4 fruit fly cellular contexts compared by ENCODE assay signal in the genomic region with DNA sequence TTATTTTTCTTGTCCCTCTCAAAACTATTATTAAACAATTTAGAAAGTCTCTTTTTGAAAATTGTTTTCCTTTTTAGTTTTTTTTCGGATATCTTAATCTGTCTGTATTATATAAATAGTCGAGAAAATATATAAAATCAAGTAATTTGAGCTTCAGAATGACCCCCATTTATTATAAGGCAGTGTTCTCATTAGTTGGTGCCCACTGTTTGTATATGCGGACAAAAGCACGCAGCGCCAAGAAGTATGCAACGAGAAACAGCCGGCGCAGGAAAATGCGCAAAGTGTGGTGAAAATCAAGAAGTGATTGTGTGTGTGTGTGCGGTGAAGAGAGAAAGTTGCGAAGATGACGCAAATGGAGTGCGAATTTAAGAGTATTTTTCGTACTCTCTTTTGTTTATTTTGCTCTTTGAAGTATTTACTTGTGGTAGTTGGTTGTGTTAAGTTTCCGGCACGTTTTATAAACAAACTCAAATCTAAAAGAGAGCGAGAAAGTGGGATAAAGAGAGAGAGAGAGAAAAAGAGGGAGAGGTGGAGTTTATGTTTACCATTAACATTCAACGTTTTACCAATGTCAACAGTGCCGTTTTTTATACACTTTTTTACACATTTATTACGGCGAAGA.
TF ChIP-seq lines count a peak whose summit lies in the region.

No protein-coding gene starts in this region.

- TF ChIP-seq CTCF in whole organism, embryonic (GFP tag; optimal IDR thresholded peaks at IDR 0.05; lab: Kevin White, UChicago): no peak

TF ChIP-seq in whole organism, adult, 20 proteins besides CTCF, POLR2A, EP300 and RAD21:
- TF ChIP-seq kay (GFP tag; lab: Kevin White, UChicago; ENCODE audit: borderline replicate concordance) (peak; percentile 16), CG33017 (tag; optimal IDR thresholded peaks at IDR 0.05; lab: Kevin White, UChicago) (no peak)

TF ChIP-seq in whole organism, embryonic, 481 proteins besides CTCF, POLR2A, EP300 and RAD21 (continues in another document):
- TF ChIP-seq Xrp1 (GFP tag; IDR thresholded peaks at IDR 0.05; lab: Robert Waterston, UW) (no peak), tap (tag; optimal IDR thresholded peaks at IDR 0.05; lab: Kevin White, UChicago) (no peak), CG3163 (GFP tag; optimal IDR thresholded peaks at IDR 0.05; lab: Kevin White, UChicago) (peak; percentile 92), Sox102F (GFP tag; optimal IDR thresholded peaks at IDR 0.05; lab: Kevin White, UChicago) (peak; percentile 32), ci (GFP tag; IDR thresholded peaks at IDR 0.05; lab: Robert Waterston, UW) (0 out of 3 replicates have a peak, but pooled peaks have one; percentile 37), CoRest (tag; optimal IDR thresholded peaks at IDR 0.05; lab: Kevin White, UChicago) (peak; percentile 21), gem (tag; optimal IDR thresholded peaks at IDR 0.05; lab: Kevin White, UChicago) (peak; percentile 31), Trl (optimal IDR thresholded peaks at IDR 0.05; lab: Kevin White, UChicago) (peak; percentile 49 to 74), Trl (GFP tag; optimal IDR thresholded peaks at IDR 0.05; lab: Kevin White, UChicago) (no peak), row (GFP tag; IDR thresholded peaks at IDR 0.05; lab: Robert Waterston, UW) (peak; percentile 57), CG8388 (GFP tag; optimal IDR thresholded peaks at IDR 0.05; lab: Kevin White, UChicago) (peak; percentile 12), CG8290 (GFP tag; optimal IDR thresholded peaks at IDR 0.05; lab: Kevin White, UChicago) (no peak), CG8290 (tag; optimal IDR thresholded peaks at IDR 0.05; lab: Kevin White, UChicago) (peak; percentile 46 to 52), gfzf (GFP tag; optimal IDR thresholded peaks at IDR 0.05; lab: Kevin White, UChicago) (no peak), NfI (GFP tag; optimal IDR thresholded peaks at IDR 0.05; lab: Kevin White, UChicago) (peak; percentile 11), grau (tag; optimal IDR thresholded peaks at IDR 0.05; lab: Kevin White, UChicago) (peak; percentile 76), Gug (GFP tag; IDR thresholded peaks at IDR 0.05; lab: Robert Waterston, UW) (no peak), CG2120 (GFP tag; optimal IDR thresholded peaks at IDR 0.05; lab: Kevin White, UChicago) (peak; percentile 18), dmrt99B (tag; optimal IDR thresholded peaks at IDR 0.05; lab: Kevin White, UChicago) (peak; percentile 13), Oli (tag; optimal IDR thresholded peaks at IDR 0.05; lab: Kevin White, UChicago) (peak; percentile 14), CG7556 (GFP tag; optimal IDR thresholded peaks at IDR 0.05; lab: Kevin White, UChicago) (peak; percentile 15), CG7839 (tag; optimal IDR thresholded peaks at IDR 0.05; lab: Kevin White, UChicago) (peak; percentile 9), HLH4C (GFP tag; IDR thresholded peaks at IDR 0.05; lab: Robert Waterston, UW; ENCODE audit: partially characterized antibody) (no peak), CG11504 (tag; optimal IDR thresholded peaks at IDR 0.05; lab: Kevin White, UChicago) (peak; percentile 41), CG17359 (tag; optimal IDR thresholded peaks at IDR 0.05; lab: Kevin White, UChicago) (peak; percentile 7), D19A (tag; optimal IDR thresholded peaks at IDR 0.05; lab: Kevin White, UChicago) (peak; percentile 1), psq (GFP tag; optimal IDR thresholded peaks at IDR 0.05; lab: Kevin White, UChicago) (no peak)

TF ChIP-seq in whole organism, prepupa, 60 proteins besides CTCF, POLR2A, EP300 and RAD21 (continues in another document):
- TF ChIP-seq ss (GFP tag; optimal IDR thresholded peaks at IDR 0.05; lab: Kevin White, UChicago) (peak in 1 of 2 experiments; percentile 3), CG7368 (GFP tag; optimal IDR thresholded peaks at IDR 0.05; lab: Kevin White, UChicago) (no peak), pdm3 (GFP tag; optimal IDR thresholded peaks at IDR 0.05; lab: Kevin White, UChicago) (no peak), salr (GFP tag; optimal IDR thresholded peaks at IDR 0.05; lab: Kevin White, UChicago) (peak in 1 of 2 experiments; percentile 29), CG10631 (GFP tag; optimal IDR thresholded peaks at IDR 0.05; lab: Kevin White, UChicago) (no peak), Gug (GFP tag; IDR thresholded peaks at IDR 0.05; lab: Robert Waterston, UW) (no peak), CG8119 (GFP tag; IDR thresholded peaks at IDR 0.05; lab: Robert Waterston, UW) (no peak), CG6163 (GFP tag; IDR thresholded peaks at IDR 0.05; lab: Robert Waterston, UW) (no peak), fd59A (GFP tag; optimal IDR thresholded peaks at IDR 0.05; lab: Kevin White, UChicago) (no peak), fd85E (GFP tag; optimal IDR thresholded peaks at IDR 0.05; lab: Kevin White, UChicago) (no peak), vri (GFP tag; optimal IDR thresholded peaks at IDR 0.05; lab: Kevin White, UChicago) (no peak), Lpt (GFP tag; optimal IDR thresholded peaks at IDR 0.05; lab: Kevin White, UChicago) (no peak), CG4318 (GFP tag; optimal IDR thresholded peaks at IDR 0.05; lab: Kevin White, UChicago) (peak; percentile 28), CG11294 (GFP tag; IDR thresholded peaks at IDR 0.05; lab: Robert Waterston, UW) (no peak), achi (GFP tag; optimal IDR thresholded peaks at IDR 0.05; lab: Kevin White, UChicago) (no peak), Met (GFP tag; optimal IDR thresholded peaks at IDR 0.05; lab: Kevin White, UChicago) (no peak), lz (GFP tag; optimal IDR thresholded peaks at IDR 0.05; lab: Kevin White, UChicago) (no peak), Sox15 (GFP tag; optimal IDR thresholded peaks at IDR 0.05; lab: Kevin White, UChicago) (no peak), cyc (GFP tag; optimal IDR thresholded peaks at IDR 0.05; lab: Kevin White, UChicago) (no peak), CG6808 (GFP tag; optimal IDR thresholded peaks at IDR 0.05; lab: Kevin White, UChicago) (no peak), Smox (GFP tag; optimal IDR thresholded peaks at IDR 0.05; lab: Kevin White, UChicago) (no peak), CG9139 (GFP tag; optimal IDR thresholded peaks at IDR 0.05; lab: Kevin White, UChicago) (no peak), CG11762 (GFP tag; optimal IDR thresholded peaks at IDR 0.05; lab: Kevin White, UChicago; ENCODE audit: insufficient read depth) (no peak), CG6792 (GFP tag; optimal IDR thresholded peaks at IDR 0.05; lab: Kevin White, UChicago) (no peak), CG3919 (GFP tag; optimal IDR thresholded peaks at IDR 0.05; lab: Kevin White, UChicago) (no peak), esn (GFP tag; optimal IDR thresholded peaks at IDR 0.05; lab: Kevin White, UChicago) (peak; percentile 11), CG32006 (GFP tag; optimal IDR thresholded peaks at IDR 0.05; lab: Kevin White, UChicago) (peak; percentile 49), fkh (GFP tag; optimal IDR thresholded peaks at IDR 0.05; lab: Kevin White, UChicago) (peak; percentile 9), Blimp-1 (GFP tag; optimal IDR thresholded peaks at IDR 0.05; lab: Kevin White, UChicago) (no peak), CG6276 (GFP tag; optimal IDR thresholded peaks at IDR 0.05; lab: Kevin White, UChicago) (no peak)

TF ChIP-seq in whole organism, pupa, 21 proteins besides CTCF, POLR2A, EP300 and RAD21:
- TF ChIP-seq EcR (GFP tag; optimal IDR thresholded peaks at IDR 0.05; lab: Kevin White, UChicago) (no peak), fd96Ca (GFP tag; IDR thresholded peaks at IDR 0.05; lab: Robert Waterston, UW) (no peak), CG34367 (tag; optimal IDR thresholded peaks at IDR 0.05; lab: Kevin White, UChicago) (no peak), CG9948 (tag; optimal IDR thresholded peaks at IDR 0.05; lab: Kevin White, UChicago) (no peak), CG4496 (GFP tag; IDR thresholded peaks at IDR 0.05; lab: Robert Waterston, UW) (0 out of 3 replicates have a peak, but pooled peaks have one; percentile 20), Pif1B (GFP tag; optimal IDR thresholded peaks at IDR 0.05; lab: Kevin White, UChicago) (no peak), CG8301 (tag; optimal IDR thresholded peaks at IDR 0.05; lab: Kevin White, UChicago) (peak; percentile 6), CG14655 (GFP tag; optimal IDR thresholded peaks at IDR 0.05; lab: Kevin White, UChicago) (peak; percentile 41), CG12605 (GFP tag; IDR thresholded peaks at IDR 0.05; lab: Robert Waterston, UW) (no peak), D1 (tag; optimal IDR thresholded peaks at IDR 0.05; lab: Kevin White, UChicago) (no peak), CG8159 (tag; optimal IDR thresholded peaks at IDR 0.05; lab: Kevin White, UChicago) (peak; percentile 25), CG13204 (GFP tag; optimal IDR thresholded peaks at IDR 0.05; lab: Kevin White, UChicago) (no peak), Ets98B (GFP tag; IDR thresholded peaks at IDR 0.05; lab: Robert Waterston, UW) (no peak), Pif1A (GFP tag; optimal IDR thresholded peaks at IDR 0.05; lab: Kevin White, UChicago) (no peak), rn (GFP tag; IDR thresholded peaks at IDR 0.05; lab: Robert Waterston, UW) (no peak)
